Fruit fly (Drosophila melanogaster) whole organism, pupa: ENCODE data around the gene eIF2Bepsilon.

Experiments
- CG10348 ChIP-seq: fragments of 200-800 bp; sonication (Bioruptor generic); IDR thresholded peaks from 2 replicates; pipeline ENCODE4 v1.3.6; 2022; ENCODE audit warnings: missing biosample characterization, missing genetic modification characterization
- CG12605 ChIP-seq: fragments of 200-800 bp; sonication (Bioruptor generic); IDR thresholded peaks from 2 replicates; pipeline ENCODE4 v1.3.6; 2022; ENCODE audit warnings: missing biosample characterization, missing genetic modification characterization
- CG32121 ChIP-seq: fragments of 200-800 bp; sonication (Bioruptor generic); IDR thresholded peaks from 2 replicates; pipeline ENCODE4 v1.3.6; 2022; ENCODE audit warnings: missing biosample characterization, missing genetic modification characterization
- CG34367 ChIP-seq: fragments of 200-800 bp; sonication (Bioruptor generic); optimal IDR thresholded peaks from 2 replicates; lab custom pipeline; 2018; ENCODE audit warnings: missing biosample characterization, mild to moderate bottlenecking, missing genetic modification characterization
- CG4496 ChIP-seq: fragments of 200-800 bp; sonication (Bioruptor generic); IDR thresholded peaks from 3 replicates; pipeline ENCODE4 v1.3.6; 2022; ENCODE audit warnings: missing biosample characterization, missing genetic modification characterization
- CG8159 ChIP-seq: fragments of 200-800 bp; sonication (Bioruptor generic); optimal IDR thresholded peaks from 3 replicates; lab custom pipeline; 2018; ENCODE audit warnings: missing biosample characterization, mild to moderate bottlenecking, missing genetic modification characterization, moderate library complexity
- CG8301 ChIP-seq: fragments of 200-800 bp; sonication (Bioruptor generic); optimal IDR thresholded peaks from 2 replicates; lab custom pipeline; 2018; ENCODE audit warnings: missing biosample characterization, mild to moderate bottlenecking, missing genetic modification characterization
- CG9948 ChIP-seq: fragments of 200-800 bp; sonication (Bioruptor generic); optimal IDR thresholded peaks from 2 replicates; lab custom pipeline; 2018; ENCODE audit warnings: missing biosample characterization, mild to moderate bottlenecking, missing genetic modification characterization, moderate library complexity
- Ets98B ChIP-seq: fragments of 200-800 bp; sonication (Bioruptor generic); IDR thresholded peaks from 2 replicates; pipeline ENCODE4 v1.3.6; 2022; ENCODE audit warnings: missing biosample characterization, missing genetic modification characterization
- Pif1A ChIP-seq: fragments of 200-800 bp; sonication (Bioruptor generic); optimal IDR thresholded peaks from 3 replicates; lab custom pipeline; 2016; ENCODE audit warnings: missing biosample characterization, missing genetic modification characterization
- Pif1B ChIP-seq: fragments of 200-800 bp; sonication (Bioruptor generic); optimal IDR thresholded peaks from 3 replicates; lab custom pipeline; 2016; ENCODE audit warnings: missing biosample characterization, missing genetic modification characterization
- gl ChIP-seq: fragments of 200-800 bp; sonication (Bioruptor generic); optimal IDR thresholded peaks from 2 replicates; lab custom pipeline; 2018; ENCODE audit warnings: missing biosample characterization, mild to moderate bottlenecking, missing genetic modification characterization
- rn ChIP-seq: fragments of 200-800 bp; sonication (Bioruptor generic); IDR thresholded peaks from 2 replicates; pipeline ENCODE4 v1.3.6; 2022; ENCODE audit warnings: missing biosample characterization, missing genetic modification characterization

DNA sequence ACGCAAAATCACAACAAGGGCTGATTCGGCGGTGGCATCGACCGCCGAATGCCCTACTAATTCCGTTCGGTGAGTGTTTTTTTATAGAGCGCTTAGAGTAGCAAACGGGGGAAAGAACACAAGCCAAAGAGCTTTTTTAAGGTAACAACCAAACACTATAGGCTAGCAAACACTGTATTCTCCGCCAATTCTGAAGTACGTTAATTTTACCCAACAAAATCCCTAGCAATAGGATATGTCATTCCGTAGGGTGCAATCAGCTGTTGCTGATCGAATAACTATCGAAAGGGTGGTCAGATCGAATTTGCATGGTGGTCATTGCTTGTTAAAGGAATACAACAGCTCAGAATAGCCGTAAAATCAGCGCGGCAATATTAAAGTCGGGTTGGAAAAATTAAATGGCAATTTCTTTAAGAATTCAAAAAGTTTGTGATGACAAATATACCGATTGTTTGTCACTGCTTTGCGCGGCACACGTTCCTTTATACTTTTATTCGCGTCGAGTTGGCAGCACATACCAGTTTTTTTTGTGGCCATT, 14.9 kb downstream of the eIF2Bepsilon start, which contains the start of gene mip130:
- TF ChIP-seq rn (GFP tag; lab: Robert Waterston, UW) (no peak), Pif1B (GFP tag; lab: Kevin White, UChicago) (peak; percentile 47), Ets98B (GFP tag; lab: Robert Waterston, UW) (peak; percentile 50), CG32121 (peak; percentile 41; the same call in 1 of the 2 replicates), gl (tag; lab: Kevin White, UChicago) (peak; percentile 21), CG34367 (tag; lab: Kevin White, UChicago) (peak; percentile 40), CG4496 (peak; percentile 62; the same call in 2 of the 3 replicates), CG8159 (peak; percentile 63), Pif1A (peak; percentile 59), CG9948 (tag; lab: Kevin White, UChicago) (peak; percentile 44), CG8301 (peak; percentile 59), CG12605 (no peak), CG10348 (GFP tag; lab: Robert Waterston, UW) (no peak)
